Fruit fly (Drosophila melanogaster): Measurements from ENCODE around the gene Alg1.

Gene Alg1

DNA sequence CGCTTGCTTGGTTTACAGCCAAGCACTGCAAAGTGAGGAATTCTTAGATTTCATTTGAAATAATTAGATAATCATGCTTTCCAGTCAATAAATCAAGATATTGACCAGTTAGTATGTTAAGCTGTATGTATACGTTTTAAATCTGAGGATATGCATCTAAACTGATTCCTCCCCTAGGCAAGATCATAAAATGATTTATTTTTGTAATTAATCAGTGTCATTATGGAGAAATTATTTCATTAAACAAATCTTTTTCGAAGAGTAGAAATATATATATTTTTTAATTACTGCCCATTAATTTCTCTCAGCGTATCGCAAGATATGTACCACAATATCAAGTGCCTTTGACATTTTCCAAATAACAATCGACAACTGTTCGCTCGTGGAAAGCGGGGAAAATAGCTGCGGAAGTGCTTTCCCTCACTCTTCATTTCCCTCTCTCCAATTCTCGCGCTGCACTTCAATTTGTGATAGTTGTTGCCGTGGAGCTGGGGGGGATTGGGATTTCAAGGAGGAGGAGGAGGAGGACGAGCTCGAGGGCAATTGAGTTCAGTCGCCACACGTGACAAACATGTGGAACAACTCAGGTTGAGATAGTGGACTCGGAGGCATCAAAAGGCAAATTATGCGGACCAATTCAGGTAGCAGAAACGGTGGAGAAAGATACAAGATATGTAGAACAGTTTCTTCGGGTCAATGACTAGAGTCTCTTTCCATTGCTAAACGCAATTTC lies 3.4 kb upstream of the Alg1 start (continued):
- TF ChIP-seq lola (GFP tag; optimal IDR thresholded peaks at IDR 0.05) (no peak), Optix (GFP tag; IDR thresholded peaks at IDR 0.05) (no peak), sima (GFP tag; optimal IDR thresholded peaks at IDR 0.05) (no peak), shn (GFP tag; optimal IDR thresholded peaks at IDR 0.05) (no peak), CG11456 (GFP tag; IDR thresholded peaks at IDR 0.05) (no peak), CG6813 (GFP tag; optimal IDR thresholded peaks at IDR 0.05) (no peak), tin (GFP tag; optimal IDR thresholded peaks at IDR 0.05) (peak; percentile 8), CG7357 (GFP tag; IDR thresholded peaks at IDR 0.05) (no peak; the same call in 2 of the 3 replicates), sna (GFP tag; IDR thresholded peaks at IDR 0.05; ENCODE audit: partially characterized antibody) (no peak), D19A (tag; optimal IDR thresholded peaks at IDR 0.05) (peak; percentile 31), rib (GFP tag; IDR thresholded peaks at IDR 0.05) (no peak), insv (GFP tag; optimal IDR thresholded peaks at IDR 0.05) (no peak), slp2 (GFP tag; optimal IDR thresholded peaks at IDR 0.05) (no peak), Ravus (GFP tag; IDR thresholded peaks at IDR 0.05) (no peak), CG18262 (tag; optimal IDR thresholded peaks at IDR 0.05) (peak; percentile 77), aop (GFP tag; IDR thresholded peaks at IDR 0.05) (no peak), H15 (GFP tag; IDR thresholded peaks at IDR 0.05) (no peak), CG2712 (tag; optimal IDR thresholded peaks at IDR 0.05) (peak; percentile 66), ken (GFP tag; IDR thresholded peaks at IDR 0.05) (no peak), Six4 (GFP tag; optimal IDR thresholded peaks at IDR 0.05) (no peak), CG9609 (GFP tag; optimal IDR thresholded peaks at IDR 0.05) (no peak), CG10979 (tag; optimal IDR thresholded peaks at IDR 0.05) (peak; percentile 52), NK7.1 (GFP tag; optimal IDR thresholded peaks at IDR 0.05) (no peak), Atf3 (GFP tag; optimal IDR thresholded peaks at IDR 0.05) (no peak), ash1 (GFP tag; optimal IDR thresholded peaks at IDR 0.05) (no peak), Deaf1 (tag; optimal IDR thresholded peaks at IDR 0.05) (no peak), kay (GFP tag; optimal IDR thresholded peaks at IDR 0.05) (no peak), gem (tag; optimal IDR thresholded peaks at IDR 0.05) (peak; percentile 53), jigr1 (GFP tag; IDR thresholded peaks at IDR 0.05) (no peak), CG2199 (GFP tag; IDR thresholded peaks at IDR 0.05) (no peak), CG11723 (GFP tag; optimal IDR thresholded peaks at IDR 0.05) (no peak), croc (GFP tag; conservative IDR thresholded peaks at IDR 0.05) (no peak), CG11093 (GFP tag; IDR thresholded peaks at IDR 0.05) (no peak), CG12391 (tag; optimal IDR thresholded peaks at IDR 0.05) (no peak), CG31441 (GFP tag; IDR thresholded peaks at IDR 0.05) (peak; percentile 59), CG10147 (GFP tag; optimal IDR thresholded peaks at IDR 0.05) (no peak), CG17361 (GFP tag; IDR thresholded peaks at IDR 0.05) (peak; percentile 64), luna (GFP tag; optimal IDR thresholded peaks at IDR 0.05) (no peak)

DNA sequence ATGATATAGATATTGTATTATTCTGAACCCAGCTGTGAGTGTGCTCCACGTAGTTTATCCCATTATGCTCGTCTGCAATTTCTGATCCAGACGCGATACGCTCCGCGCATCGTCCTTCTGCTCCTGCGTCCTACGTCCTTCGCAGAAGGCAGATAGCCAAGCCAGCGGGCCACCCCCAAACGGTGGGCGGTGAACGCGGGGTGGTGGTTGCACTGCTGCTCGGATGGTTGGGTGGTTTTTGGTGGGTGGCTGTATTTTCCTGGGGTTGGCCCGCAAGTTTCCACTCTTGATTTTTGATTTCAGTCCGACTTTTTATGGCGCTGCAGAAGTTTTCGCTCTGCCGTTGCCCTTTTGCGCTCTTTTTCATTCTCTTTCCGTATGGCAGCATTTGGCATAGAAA lies 1.5 kb upstream of the Alg1 start:
- TF ChIP-seq CG12071 (GFP tag; optimal IDR thresholded peaks at IDR 0.05) (no peak), E2f1 (GFP tag; IDR thresholded peaks at IDR 0.05) (no peak), ewg (GFP tag; optimal IDR thresholded peaks at IDR 0.05) (peak; percentile 56), Dref (GFP tag; IDR thresholded peaks at IDR 0.05) (0 out of 2 replicates have a peak, but pooled peaks have one; percentile 10), emc (GFP tag; optimal IDR thresholded peaks at IDR 0.05) (no peak), Kr (GFP tag; optimal IDR thresholded peaks at IDR 0.05) (no peak), CG17829 (tag; optimal IDR thresholded peaks at IDR 0.05) (no peak), CG16779 (GFP tag; IDR thresholded peaks at IDR 0.05) (0 out of 2 replicates have a peak, but pooled peaks have one; percentile 5), CG31224 (GFP tag; IDR thresholded peaks at IDR 0.05) (no peak), zfh1 (GFP tag; IDR thresholded peaks at IDR 0.05) (0 out of 3 replicates have a peak, but pooled peaks have one; percentile 29), peb (GFP tag; IDR thresholded peaks at IDR 0.05) (no peak), ken (GFP tag; IDR thresholded peaks at IDR 0.05) (no peak), CG6791 (GFP tag; IDR thresholded peaks at IDR 0.05; ENCODE audit: partially characterized antibody) (peak; percentile 55; the same call in 1 of the 3 replicates), Sox100B (GFP tag; optimal IDR thresholded peaks at IDR 0.05) (no peak), Opbp (GFP tag; IDR thresholded peaks at IDR 0.05; ENCODE audit: partially characterized antibody) (0 out of 3 replicates have a peak, but pooled peaks have one; percentile 19), Poxn (GFP tag; IDR thresholded peaks at IDR 0.05) (0 out of 2 replicates have a peak, but pooled peaks have one; percentile 24)
